Worm (Caenorhabditis elegans): ENCODE results near the gene Y51A2B.16.

ce11 chrV:18395649-18396048 is 2.1 kb downstream of the Y51A2B.16 start, which contains the start of gene Y51A2B.9:
- TF ChIP-seq cog-1 (tag; optimal IDR thresholded peaks at IDR 0.05), result no peak
- no peak for TF ChIP-seq flt-1 (GFP tag; IDR thresholded peaks at IDR 0.05)
- TF ChIP-seq ztf-29 (GFP tag; IDR thresholded peaks at IDR 0.05), result no peak
- TF ChIP-seq T22C8.4 (GFP tag; IDR thresholded peaks at IDR 0.05), result no peak
- no peak for TF ChIP-seq klf-2 (GFP tag; conservative IDR thresholded peaks at IDR 0.05)
- no peak for TF ChIP-seq med-1 (GFP tag; optimal IDR thresholded peaks at IDR 0.05; ENCODE audit: insufficient read depth)
